Fruit fly (Drosophila melanogaster): ENCODE data around the gene CG7518.

DNA sequence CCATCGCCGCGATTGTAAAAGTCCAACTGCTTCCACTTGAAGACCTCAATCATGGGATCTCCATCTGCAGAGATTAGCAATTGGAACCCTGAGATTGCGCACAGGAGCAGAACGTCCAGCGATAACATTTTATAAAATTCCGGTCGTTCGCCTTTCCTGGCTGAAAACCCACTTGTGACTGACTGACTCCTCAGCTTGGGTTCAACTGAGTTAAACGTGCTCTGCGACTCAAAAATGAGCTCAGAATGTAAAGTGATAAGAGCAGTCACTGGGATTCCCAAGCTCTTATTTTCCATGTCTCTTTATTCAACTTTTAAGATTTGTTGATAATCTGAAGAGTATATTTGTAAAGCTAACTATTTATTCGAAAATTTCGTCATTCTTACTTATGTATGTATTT, 4.9 kb upstream of the CG7518 start, which contains the start of gene yellow-f:
- TF ChIP-seq CG10669 (GFP tag; optimal IDR thresholded peaks at IDR 0.05) (no peak), CG16779 (tag; optimal IDR thresholded peaks at IDR 0.05) (no peak), Blimp-1 (GFP tag; optimal IDR thresholded peaks at IDR 0.05) (no peak), eg (GFP tag; IDR thresholded peaks at IDR 0.05) (no peak), Ets21C (GFP tag; optimal IDR thresholded peaks at IDR 0.05) (no peak), dac (GFP tag; optimal IDR thresholded peaks at IDR 0.05) (no peak), salr (GFP tag; optimal IDR thresholded peaks at IDR 0.05) (no peak), Eip75B (GFP tag; optimal IDR thresholded peaks at IDR 0.05) (no peak)
